Fruit fly (Drosophila melanogaster): ENCODE data around the gene Ugalt.

The Ugalt gene

dm6 chrX:2714730-2715129 is 11.1 kb upstream of the Ugalt start:
- 0 out of 3 replicates have a peak, but pooled peaks have one; percentile 5 for TF ChIP-seq CG7963 (GFP tag; IDR thresholded peaks at IDR 0.05; ENCODE audit: partially characterized antibody)
- TF ChIP-seq D (optimal IDR thresholded peaks at IDR 0.05) = no peak
- no peak for TF ChIP-seq D (GFP tag; optimal IDR thresholded peaks at IDR 0.05)
- peak; percentile 18 for TF ChIP-seq CG2120 (GFP tag; optimal IDR thresholded peaks at IDR 0.05)
- no peak for TF ChIP-seq Fer2 (tag; optimal IDR thresholded peaks at IDR 0.05)
- peak; percentile 19; the same call in 1 of the 2 replicates for TF ChIP-seq lmd (GFP tag; IDR thresholded peaks at IDR 0.05)
- TF ChIP-seq ara (GFP tag; IDR thresholded peaks at IDR 0.05) = 0 out of 2 replicates have a peak, but pooled peaks have one; percentile 26
- TF ChIP-seq sna (GFP tag; IDR thresholded peaks at IDR 0.05; ENCODE audit: partially characterized antibody) = peak; percentile 46; the same call in 1 of the 2 replicates
- peak; percentile 41; the same call in 1 of the 3 replicates for TF ChIP-seq CG16813 (GFP tag; IDR thresholded peaks at IDR 0.05; ENCODE audit: partially characterized antibody)
- TF ChIP-seq CG17328 (GFP tag; IDR thresholded peaks at IDR 0.05) = no peak
- 0 out of 3 replicates have a peak, but pooled peaks have one; percentile 45 for TF ChIP-seq dysf (GFP tag; IDR thresholded peaks at IDR 0.05)
- peak; percentile 52 for TF ChIP-seq CG3847 (GFP tag; IDR thresholded peaks at IDR 0.05)
- TF ChIP-seq CG34224 (GFP tag; IDR thresholded peaks at IDR 0.05; ENCODE audit: partially characterized antibody) = peak; percentile 37; the same call in 1 of the 3 replicates
- TF ChIP-seq wor (GFP tag; IDR thresholded peaks at IDR 0.05) = no peak
- peak; percentile 80 for TF ChIP-seq E2f2 (GFP tag; IDR thresholded peaks at IDR 0.05)
- TF ChIP-seq CG14860 (GFP tag; IDR thresholded peaks at IDR 0.05; ENCODE audit: partially characterized antibody) = peak; percentile 31; the same call in 1 of the 3 replicates
- TF ChIP-seq MBD-R2 (GFP tag; IDR thresholded peaks at IDR 0.05) = peak; percentile 54
- peak; percentile 36 for TF ChIP-seq Sry-δ (GFP tag; optimal IDR thresholded peaks at IDR 0.05)
- TF ChIP-seq CG6791 (GFP tag; IDR thresholded peaks at IDR 0.05; ENCODE audit: partially characterized antibody) = 0 out of 3 replicates have a peak, but pooled peaks have one; percentile 36
- TF ChIP-seq CG10267 (tag; optimal IDR thresholded peaks at IDR 0.05) = peak; percentile 49
- no peak for TF ChIP-seq CG4854 (GFP tag; optimal IDR thresholded peaks at IDR 0.05)
- no peak for TF ChIP-seq CG4424 (GFP tag; optimal IDR thresholded peaks at IDR 0.05)
- TF ChIP-seq mam (GFP tag; optimal IDR thresholded peaks at IDR 0.05) = no peak
- peak; percentile 52; the same call in 2 of the 3 replicates for TF ChIP-seq row (GFP tag; IDR thresholded peaks at IDR 0.05)
- no peak for TF ChIP-seq Meics (GFP tag; optimal IDR thresholded peaks at IDR 0.05)
- TF ChIP-seq lilli (GFP tag; optimal IDR thresholded peaks at IDR 0.05) = peak; percentile 14
- TF ChIP-seq CG2116 (GFP tag; optimal IDR thresholded peaks at IDR 0.05) = peak; percentile 48
- peak; percentile 32 for TF ChIP-seq CG7786 (GFP tag; optimal IDR thresholded peaks at IDR 0.05)
- peak; percentile 98 for TF ChIP-seq CG15514 (GFP tag; optimal IDR thresholded peaks at IDR 0.05)
- TF ChIP-seq cato (GFP tag; optimal IDR thresholded peaks at IDR 0.05; ENCODE audit: borderline replicate concordance) = no peak
- peak; percentile 85 for TF ChIP-seq CG3995 (GFP tag; optimal IDR thresholded peaks at IDR 0.05)
- TF ChIP-seq HmgZ (tag; optimal IDR thresholded peaks at IDR 0.05) = peak; percentile 6
- TF ChIP-seq NC2α (GFP tag; optimal IDR thresholded peaks at IDR 0.05) = no peak
- no peak for TF ChIP-seq Nf-YC (tag; optimal IDR thresholded peaks at IDR 0.05)
- peak; percentile 2 for TF ChIP-seq CG1603 (tag; optimal IDR thresholded peaks at IDR 0.05)
- no peak for TF ChIP-seq Stat92E (GFP tag; optimal IDR thresholded peaks at IDR 0.05)
- no peak for TF ChIP-seq chinmo (GFP tag; IDR thresholded peaks at IDR 0.05; ENCODE audit: partially characterized antibody)
- TF ChIP-seq BEAF-32 (GFP tag; optimal IDR thresholded peaks at IDR 0.05) = peak; percentile 48
- TF ChIP-seq grn (GFP tag; optimal IDR thresholded peaks at IDR 0.05) = no peak
- TF ChIP-seq knrl (GFP tag; IDR thresholded peaks at IDR 0.05; ENCODE audit: partially characterized antibody) = peak; percentile 64
- TF ChIP-seq CG12104 (GFP tag; optimal IDR thresholded peaks at IDR 0.05) = no peak
- TF ChIP-seq unc-4 (GFP tag; IDR thresholded peaks at IDR 0.05; ENCODE audit: partially characterized antibody) = peak; percentile 43; the same call in 1 of the 2 replicates
- peak; percentile 17 for TF ChIP-seq gfzf (GFP tag; optimal IDR thresholded peaks at IDR 0.05)
- peak; percentile 62 for TF ChIP-seq CG13287 (GFP tag; IDR thresholded peaks at IDR 0.05; ENCODE audit: partially characterized antibody)
- peak; percentile 63 for TF ChIP-seq Dref (GFP tag; IDR thresholded peaks at IDR 0.05)
- TF ChIP-seq Scr (GFP tag; IDR thresholded peaks at IDR 0.05; ENCODE audit: partially characterized antibody) = peak; percentile 44; the same call in 1 of the 2 replicates
- 0 out of 2 replicates have a peak, but pooled peaks have one; percentile 15 for TF ChIP-seq vvl (GFP tag; IDR thresholded peaks at IDR 0.05)
- peak; percentile 60 for TF ChIP-seq Myb (GFP tag; optimal IDR thresholded peaks at IDR 0.05)
- peak; percentile 64 for TF ChIP-seq Ets65A (GFP tag)

All from whole organism, embryonic.